Worm (Caenorhabditis elegans) whole organism, L1 larva: ENCODE data around the gene C31H1.5.

ENCODE experiments used
- egl-27 ChIP-seq, 2 experiments: fragments of 150-350 bp in 1 of 2; sonication (generic microtip); optimal IDR thresholded peaks; 3 replicates each; lab custom pipeline; 2017 to 2018; ENCODE audit warnings: missing biosample characterization in 2 of 2, missing genetic modification characterization in 2 of 2, missing genetic modification reagents in 2 of 2
- lin-39 ChIP-seq: fragments of 150-350 bp; optimal IDR thresholded peaks from 2 replicates; lab custom pipeline; 2014; ENCODE audit warnings: missing biosample characterization, missing genetic modification reagents, missing genetic modification characterization
- mdl-1 ChIP-seq, 2 experiments: fragments of 150-350 bp; optimal IDR thresholded peaks; 2 replicates each; lab custom pipeline; 2014 to 2017; ENCODE audit warnings: missing biosample characterization in 2 of 2, missing genetic modification characterization in 2 of 2, inconsistent platforms in 1 of 2
- nhr-12 ChIP-seq: sonication (generic microtip); optimal IDR thresholded peaks from 2 replicates; lab custom pipeline; 2017; ENCODE audit warnings: missing biosample characterization, missing genetic modification characterization
- nhr-90 ChIP-seq: sonication (generic microtip); optimal IDR thresholded peaks from 2 replicates; lab custom pipeline; 2016; ENCODE audit warnings: mild to moderate bottlenecking, missing genetic modification characterization, missing compliant biosample characterization; ENCODE audit not compliant: poor library complexity

- TF ChIP-seq lin-39 (tag; lab: Kevin White, UChicago) (no peak), egl-27 (tag; optimal IDR thresholded peaks at IDR 0.05; lab: Kevin White, UChicago) (no peak), nhr-12 (tag; lab: Kevin White, UChicago) (no peak), nhr-90 (tag; lab: Kevin White, UChicago) (no peak), mdl-1 (tag; optimal IDR thresholded peaks at IDR 0.05; lab: Kevin White, UChicago) (no peak)
These were observed 35.9 kb downstream of the C31H1.5 start for ce11 chrIV:5760656-5761055.
